Fruit fly (Drosophila melanogaster) ovary, adult (tissue): ENCODE data around the gene Jhbp14.

Experiments used
- CG17801 ChIP-seq: fragments of 200-800 bp; optimal IDR thresholded peaks from 2 replicates; lab custom pipeline; 2019; ENCODE audit warnings: missing biosample characterization, mild to moderate bottlenecking, missing genetic modification characterization, moderate library complexity; ENCODE audit not compliant: partially characterized antibody

The Jhbp14 gene

DNA sequence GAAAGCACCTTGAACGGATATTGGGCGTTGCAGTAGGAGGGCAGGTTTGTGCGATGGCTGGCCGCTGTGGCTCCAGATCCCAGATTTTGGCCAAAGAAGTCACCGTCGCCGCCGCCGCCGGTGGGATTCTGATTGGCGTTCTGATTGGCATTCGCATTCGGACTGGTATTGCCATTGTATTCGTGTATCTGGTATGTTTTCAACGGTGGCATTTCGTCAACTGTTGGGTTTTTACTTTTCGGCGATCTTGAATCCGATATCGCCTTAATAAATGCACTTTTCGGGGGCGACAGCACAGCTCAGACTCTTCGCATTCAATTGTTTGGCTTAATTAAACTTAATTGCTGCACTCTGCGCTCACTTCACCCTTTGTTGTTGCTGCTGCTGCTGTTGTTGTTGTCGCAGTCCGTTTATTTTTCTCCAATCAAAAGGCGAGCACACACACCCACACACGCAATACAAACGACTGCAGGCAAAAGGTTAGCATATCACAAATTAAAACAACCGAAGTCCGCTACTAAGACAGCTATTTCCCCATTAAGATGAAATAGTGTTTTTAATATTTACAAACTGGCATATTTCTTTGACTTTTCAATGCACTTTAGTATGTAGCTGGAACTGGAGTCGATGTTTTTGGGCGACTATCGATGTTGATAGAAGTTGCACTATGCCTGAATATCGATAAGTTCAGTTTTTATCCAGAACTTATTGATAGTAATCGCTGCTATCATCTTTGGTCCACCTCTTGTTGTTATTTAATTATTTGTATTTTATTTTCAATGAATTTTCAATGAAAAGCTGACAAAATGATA, 16.8 kb upstream of the Jhbp14 start, which contains the start of the genes CG9426 and mRF1:
CG9426 (minus strand) TSS at position 643 of the 812 bp plus-strand sequence.
mRF1 (plus strand) TSS at position 699 of the 812 bp plus-strand sequence.
- TF ChIP-seq CG17801 (GFP tag; lab: Kevin White, UChicago), result peak; percentile 29

dm6 chr2L:13222225-13222648, 14.1 kb upstream of the Jhbp14 start, which contains the start of the genes Ski6 and CG16812:
Gene Ski6 (minus strand): TSS chr2L:13222429.
Gene CG16812 (plus strand): TSS chr2L:13222587.
- TF ChIP-seq CG17801 (GFP tag; lab: Kevin White, UChicago), result peak; percentile 71

DNA sequence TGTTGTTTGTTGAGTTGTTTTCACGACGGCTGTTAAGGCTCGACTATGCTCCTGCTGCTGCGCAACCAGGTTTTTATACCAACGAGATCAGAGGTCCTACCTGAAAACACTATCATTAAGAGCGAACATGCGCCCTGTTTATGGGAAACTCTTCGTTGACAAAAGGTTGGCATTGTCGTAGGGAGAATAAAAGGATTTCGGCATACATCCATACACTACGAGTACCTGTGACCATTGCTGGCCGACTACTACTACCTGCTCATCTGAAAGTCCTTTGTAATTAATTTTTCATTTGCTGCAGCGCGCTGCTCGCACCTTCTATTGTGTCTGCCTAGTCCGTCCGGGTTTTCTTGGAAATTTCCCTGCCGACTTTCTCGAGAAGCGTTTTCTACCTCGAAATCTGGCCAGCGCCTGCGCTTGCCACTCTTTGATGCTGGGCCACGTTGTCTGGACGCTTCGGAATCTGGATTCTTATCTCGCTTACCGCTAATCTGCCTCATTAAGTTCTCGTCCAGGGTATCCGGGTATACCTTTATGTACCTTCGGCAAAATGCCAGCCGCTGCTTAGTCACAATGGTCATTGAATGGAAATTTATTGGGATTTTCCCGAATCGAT, 11.0 kb upstream of the Jhbp14 start, which contains the start of gene CG15480:
CG15480 (minus strand) TSS at position 51 of the 616 bp plus-strand sequence.
- TF ChIP-seq CG17801 (GFP tag; lab: Kevin White, UChicago), result no peak

- no peak for TF ChIP-seq CG17801 (GFP tag; lab: Kevin White, UChicago)
These were observed 9.1 kb upstream of the Jhbp14 start, which contains the start of gene CG16813 for dm6 chr2L:13227242-13227641. Gene CG16813 (plus strand): TSS chr2L:13227529.

DNA sequence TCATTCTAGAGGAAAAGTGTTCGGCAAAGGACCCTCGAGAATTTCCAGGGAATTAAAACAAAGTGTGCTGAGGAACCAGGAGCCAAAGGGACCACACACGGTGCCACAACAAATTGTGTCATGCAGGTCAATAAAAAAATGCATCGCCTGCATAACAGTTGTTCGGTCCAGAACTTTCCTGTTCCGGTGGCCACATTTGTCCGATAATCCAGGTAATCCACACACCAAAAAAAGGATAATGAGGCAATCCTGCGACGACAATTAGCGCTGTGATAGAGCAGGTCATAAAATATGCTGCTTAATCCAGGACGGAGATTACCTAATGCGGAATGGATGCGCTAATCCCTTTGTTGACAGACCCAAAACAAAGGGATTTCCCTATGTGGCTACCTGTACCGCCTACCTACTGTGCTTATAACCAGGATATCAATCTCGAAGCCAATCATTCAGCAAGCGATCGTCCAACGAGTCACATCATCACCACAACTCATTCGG, 6.9 kb upstream of the Jhbp14 start, which contains the start of gene CG16815:
CG16815 (plus strand) TSS at position 445 of the 495 bp plus-strand sequence.
- TF ChIP-seq CG17801 (GFP tag; lab: Kevin White, UChicago), result no peak

dm6 chr2L:13231739-13232138, 4.6 kb upstream of the Jhbp14 start, which contains the start of gene Prosalpha6T:
Gene Prosalpha6T (plus strand): TSS chr2L:13232039.
- TF ChIP-seq CG17801 (GFP tag; lab: Kevin White, UChicago), result no peak

DNA sequence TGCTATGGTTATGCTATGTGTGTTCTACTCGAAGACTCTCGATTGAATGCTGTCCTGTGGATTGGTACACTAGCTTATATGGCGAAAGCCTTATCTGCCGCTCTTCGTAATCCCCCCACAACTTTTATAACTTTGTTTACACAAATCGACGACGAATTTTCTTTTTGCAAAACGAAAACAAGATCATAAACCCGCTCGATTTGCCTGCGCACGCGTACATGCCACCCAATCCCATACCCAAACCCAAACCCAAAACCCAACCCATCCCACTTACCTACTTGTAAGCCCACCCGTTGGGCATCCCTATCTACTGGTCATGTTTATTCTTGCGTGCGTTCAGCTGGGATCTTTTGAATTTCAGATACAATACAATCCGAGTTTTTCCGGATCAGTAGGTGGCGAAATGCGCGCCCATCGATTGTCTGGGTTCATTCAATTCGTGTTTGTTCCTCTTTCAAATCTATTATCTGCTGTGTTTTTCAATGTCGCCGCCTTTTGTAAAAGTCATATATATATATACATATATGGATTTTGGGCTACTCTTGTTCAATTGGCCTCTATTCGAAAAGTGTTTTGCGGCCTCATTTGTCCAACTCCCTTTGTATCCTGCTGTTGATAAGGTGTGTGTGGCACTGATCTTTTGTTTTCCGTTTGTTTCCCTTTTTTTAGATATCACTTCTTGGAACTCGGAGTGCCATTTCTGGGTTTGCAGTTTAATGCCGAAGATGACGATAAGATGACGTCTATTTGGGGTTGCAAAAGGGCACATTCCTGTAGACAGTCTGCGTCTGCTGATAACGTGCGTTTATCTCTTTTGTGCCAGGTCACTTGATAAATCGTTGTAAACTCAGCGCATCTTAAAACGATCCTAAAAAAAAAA, 1.4 kb upstream of the Jhbp14 start, which contains the start of gene Mabi:
Mabi (minus strand) TSS at position 51 of the 880 bp plus-strand sequence.
- no peak for TF ChIP-seq CG17801 (GFP tag; lab: Kevin White, UChicago)

DNA sequence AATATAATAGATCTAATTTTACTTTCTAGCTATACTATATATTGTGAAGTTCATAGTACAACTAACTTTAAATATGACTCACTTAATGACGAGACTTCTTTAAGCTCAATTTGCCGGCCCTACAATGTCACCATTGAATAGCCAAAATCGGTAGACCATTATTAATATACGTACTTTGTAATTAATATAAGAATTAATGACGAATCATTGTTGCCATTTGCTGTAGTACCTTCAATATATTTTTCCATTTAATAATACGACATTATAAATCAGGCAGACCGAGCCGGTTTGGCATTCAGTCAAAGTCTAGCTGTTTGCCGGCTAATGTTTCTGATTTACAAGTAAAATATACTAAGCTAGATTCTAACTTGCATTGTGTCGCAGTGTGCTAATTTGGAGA, 3.4 kb downstream of the Jhbp14 start, which contains the start of gene Jhbp13:
Jhbp13 (plus strand) TSS at position 301 of the 400 bp plus-strand sequence.
- no peak for TF ChIP-seq CG17801 (GFP tag; lab: Kevin White, UChicago)

DNA sequence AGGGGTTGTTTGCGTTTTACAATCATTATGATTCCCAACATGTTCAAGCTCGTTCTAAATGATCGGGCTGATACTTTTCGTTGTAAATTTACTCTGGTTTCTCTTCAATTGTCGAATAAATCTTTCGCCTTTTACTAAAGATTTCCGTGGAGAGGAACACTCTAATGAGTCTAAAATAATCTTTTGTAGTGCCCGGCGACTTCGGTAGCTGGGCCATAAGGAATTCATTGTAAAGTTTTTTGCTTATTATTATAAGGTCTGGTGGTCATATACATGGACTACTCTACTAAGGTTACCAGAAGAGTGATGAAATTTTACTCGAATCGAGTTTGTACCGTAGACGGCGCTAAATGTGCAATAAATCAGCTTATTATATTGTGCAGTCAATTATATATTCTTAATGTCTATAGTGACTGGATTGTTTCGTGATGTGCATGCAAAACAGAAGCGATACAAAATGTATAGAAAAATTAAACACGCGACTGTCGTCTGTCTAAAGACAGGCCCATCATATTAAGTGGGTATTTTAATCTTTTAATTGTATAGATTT, 8.5 kb downstream of the Jhbp14 start:
- no peak for TF ChIP-seq CG17801 (GFP tag; lab: Kevin White, UChicago)

DNA sequence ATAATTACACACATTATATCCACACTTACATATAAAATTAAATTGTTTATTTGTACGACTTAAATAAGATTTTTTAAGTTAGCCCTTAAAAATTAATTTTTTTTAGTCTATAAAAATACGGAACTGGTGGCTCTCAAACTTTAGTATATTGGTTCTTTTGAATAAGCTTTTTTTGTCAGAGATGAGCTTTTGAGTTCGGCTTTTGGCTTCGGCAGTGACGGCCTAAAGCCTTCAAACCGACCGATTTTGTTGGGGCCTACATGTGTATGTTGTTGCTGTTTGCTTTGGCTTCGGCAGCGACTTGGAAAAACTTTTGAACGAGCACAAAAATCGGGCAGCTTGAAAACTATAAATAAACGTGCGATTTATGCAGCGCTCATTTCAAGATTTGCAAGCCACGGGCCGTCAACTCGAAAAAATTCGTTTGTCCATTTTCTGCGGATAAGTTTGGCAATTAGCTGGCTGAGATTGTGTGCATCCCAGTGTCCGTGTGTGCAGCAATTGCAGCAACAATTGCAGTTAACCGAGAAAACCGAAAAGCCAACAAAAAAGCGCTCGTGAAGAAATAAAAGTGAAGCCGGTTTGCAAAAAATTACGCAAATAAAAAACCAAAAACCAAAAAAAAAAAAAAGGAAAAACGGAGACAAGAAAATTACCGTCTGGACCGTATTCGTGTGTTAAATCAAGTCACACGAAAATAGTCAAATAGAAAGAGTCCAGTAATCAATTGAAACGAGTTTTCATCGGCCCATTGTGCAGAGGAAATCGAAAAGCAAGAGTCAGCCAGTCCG, 9.8 kb downstream of the Jhbp14 start, which contains the start of gene CG16820:
CG16820 (plus strand) TSS at position 378 of the 791 bp plus-strand sequence.
- no peak for TF ChIP-seq CG17801 (GFP tag; lab: Kevin White, UChicago)

DNA sequence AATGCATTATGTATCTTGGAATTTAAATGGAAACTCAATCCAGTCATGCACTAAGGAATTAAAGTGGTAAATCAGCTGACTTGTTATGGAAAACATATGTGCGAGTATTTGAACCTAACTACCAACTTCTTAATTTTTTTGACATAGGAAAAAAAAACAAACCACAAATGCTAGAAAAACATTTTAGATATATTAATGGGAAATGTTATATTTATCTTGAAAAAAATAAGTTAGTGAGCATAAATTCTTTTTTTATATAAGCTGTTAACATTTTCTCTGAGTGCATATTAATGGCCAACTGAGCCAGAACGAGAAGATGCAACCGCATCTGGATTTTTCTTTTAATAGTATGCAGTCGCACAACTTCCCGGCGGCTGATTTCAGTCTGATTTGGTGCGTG, 14.9 kb downstream of the Jhbp14 start:
- no peak for TF ChIP-seq CG17801 (GFP tag; lab: Kevin White, UChicago)

DNA sequence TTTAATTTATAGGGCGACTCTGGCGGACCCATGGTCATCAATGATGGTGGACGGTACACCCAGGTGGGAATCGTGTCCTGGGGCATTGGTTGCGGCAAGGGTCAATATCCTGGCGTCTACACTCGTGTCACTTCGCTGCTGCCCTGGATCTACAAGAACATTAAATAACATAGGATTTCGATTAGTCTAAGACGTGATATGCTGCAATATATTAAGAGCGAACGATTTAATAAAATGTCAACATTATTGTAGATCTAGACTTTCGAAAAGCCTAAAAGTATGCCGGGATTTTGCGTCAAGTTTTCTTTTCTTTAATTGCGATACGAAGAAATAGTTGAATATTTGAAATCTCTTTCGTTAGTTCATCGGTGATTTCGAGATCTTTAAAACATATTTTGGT, 20.9 kb downstream of the Jhbp14 start, which contains the start of gene Naa20B:
Naa20B (plus strand) TSS at position 301 of the 400 bp plus-strand sequence.
- TF ChIP-seq CG17801 (GFP tag; lab: Kevin White, UChicago), result no peak

- no peak for TF ChIP-seq CG17801 (GFP tag; lab: Kevin White, UChicago)
These were observed 22.4 kb downstream of the Jhbp14 start for dm6 chr2L:13258702-13259101.
